Worm (Caenorhabditis elegans) whole organism, L1 larva: ENCODE data around the gene mob-4.

Experiments used
- C04F5.9 ChIP-seq: sonication (generic microtip); optimal IDR thresholded peaks from 2 replicates; lab custom pipeline; 2016; ENCODE audit warnings: missing genetic modification characterization, missing compliant biosample characterization
- C16A3.4 ChIP-seq: fragments of 150-350 bp; optimal IDR thresholded peaks from 2 replicates; lab custom pipeline; 2014; ENCODE audit warnings: missing biosample characterization, missing genetic modification characterization
- C34B4.2 ChIP-seq: sonication (generic microtip); optimal IDR thresholded peaks from 2 replicates; lab custom pipeline; 2017; ENCODE audit warnings: mild to moderate bottlenecking, missing genetic modification characterization, missing compliant biosample characterization
- aha-1 ChIP-seq: fragments of 150-350 bp; optimal IDR thresholded peaks from 2 replicates; lab custom pipeline; 2014; ENCODE audit warnings: missing biosample characterization, missing genetic modification characterization
- alr-1 ChIP-seq: fragments of 200-800 bp; sonication (Bioruptor generic); optimal IDR thresholded peaks from 2 replicates; lab custom pipeline; 2018; ENCODE audit warnings: borderline replicate concordance, mild to moderate bottlenecking, missing genetic modification characterization, missing compliant biosample characterization
- aly-2 ChIP-seq: fragments of 150-350 bp; optimal IDR thresholded peaks from 2 replicates; lab custom pipeline; 2014; ENCODE audit warnings: missing biosample characterization, missing genetic modification characterization
- ama-1 ChIP-seq: fragments of 150-350 bp; optimal IDR thresholded peaks from 2 replicates; lab custom pipeline; 2014
- blmp-1 ChIP-seq: fragments of 150-350 bp; optimal IDR thresholded peaks from 2 replicates; lab custom pipeline; 2014; ENCODE audit warnings: missing biosample characterization, missing genetic modification characterization
- ceh-63 ChIP-seq: fragments of 200-800 bp; sonication (Bioruptor generic); optimal IDR thresholded peaks from 2 replicates; lab custom pipeline; 2018; ENCODE audit warnings: mild to moderate bottlenecking, missing genetic modification characterization, missing compliant biosample characterization
- ceh-88 ChIP-seq: fragments of 200-800 bp; sonication (Bioruptor generic); IDR thresholded peaks from 2 replicates; pipeline ENCODE4 v1.3.6; 2022; ENCODE audit warnings: missing genetic modification characterization, missing compliant biosample characterization
- ceh-90 ChIP-seq: sonication (generic microtip); optimal IDR thresholded peaks from 2 replicates; lab custom pipeline; 2016; ENCODE audit warnings: missing genetic modification characterization, missing compliant biosample characterization
- dsc-1 ChIP-seq: sonication (generic microtip); optimal IDR thresholded peaks from 2 replicates; lab custom pipeline; 2016; ENCODE audit warnings: mild to moderate bottlenecking, missing genetic modification characterization, missing compliant biosample characterization
- efl-1 ChIP-seq, 4 experiments: fragments of 150-350 bp; optimal IDR thresholded peaks in 3 of 4; peaks in 1 of 4; 1 replicate in 1 of 4; 2 replicates in 3 of 4; lab custom pipeline; 2014; ENCODE audit warnings: missing biosample characterization in 2 of 4, missing genetic modification characterization in 2 of 4, missing genetic modification reagents in 2 of 4
- efl-3 ChIP-seq: fragments of 200-800 bp; sonication (Bioruptor generic); optimal IDR thresholded peaks from 2 replicates; lab custom pipeline; 2018; ENCODE audit warnings: mild to moderate bottlenecking, missing genetic modification characterization, missing compliant biosample characterization
- egl-13 ChIP-seq: sonication (generic microtip); optimal IDR thresholded peaks from 2 replicates; lab custom pipeline; 2016; ENCODE audit warnings: missing genotype, missing genetic modification reagents, missing genetic modification characterization, missing compliant biosample characterization
- egl-27 ChIP-seq, 2 experiments: fragments of 150-350 bp in 1 of 2; sonication (generic microtip); optimal IDR thresholded peaks; 3 replicates each; lab custom pipeline; 2017 to 2018; ENCODE audit warnings: missing biosample characterization in 2 of 2, missing genetic modification characterization in 2 of 2, missing genetic modification reagents in 2 of 2
- elt-2 ChIP-seq: sonication (generic microtip); optimal IDR thresholded peaks from 2 replicates; lab custom pipeline; 2016; ENCODE audit warnings: missing genetic modification characterization, mild to moderate bottlenecking, inconsistent platforms, missing compliant biosample characterization, missing genetic modification reagents
- fkh-10 ChIP-seq: sonication (generic microtip); optimal IDR thresholded peaks from 2 replicates; lab custom pipeline; 2017; ENCODE audit warnings: missing biosample characterization, missing genetic modification reagents, missing genetic modification characterization
- fkh-4 ChIP-seq: sonication (generic microtip); optimal IDR thresholded peaks from 2 replicates; lab custom pipeline; 2016; ENCODE audit warnings: missing compliant biosample characterization, missing genetic modification characterization, borderline replicate concordance
- fkh-8 ChIP-seq: sonication (generic microtip); optimal IDR thresholded peaks from 2 replicates; lab custom pipeline; 2016; ENCODE audit warnings: mild to moderate bottlenecking, missing genetic modification characterization, missing compliant biosample characterization
- fos-1 ChIP-seq: fragments of 150-350 bp; optimal IDR thresholded peaks from 2 replicates; lab custom pipeline; 2014; ENCODE audit warnings: missing biosample characterization, missing genetic modification characterization
- grh-1 ChIP-seq: fragments of 200-800 bp; sonication (Bioruptor generic); IDR thresholded peaks from 2 replicates; pipeline ENCODE4 v1.3.6; 2022; ENCODE audit warnings: missing genetic modification reagents, missing genetic modification characterization, missing compliant biosample characterization
- hlh-17 ChIP-seq: fragments of 200-800 bp; sonication (Bioruptor generic); optimal IDR thresholded peaks from 2 replicates; lab custom pipeline; 2018; ENCODE audit warnings: missing genetic modification characterization, mild to moderate bottlenecking, missing compliant biosample characterization, moderate library complexity, borderline replicate concordance
- hlh-4 ChIP-seq: sonication (generic microtip); optimal IDR thresholded peaks from 2 replicates; lab custom pipeline; 2016; ENCODE audit warnings: mild to moderate bottlenecking, missing genetic modification characterization, missing compliant biosample characterization
- jun-1 ChIP-seq: fragments of 150-350 bp; optimal IDR thresholded peaks from 2 replicates; lab custom pipeline; 2014; ENCODE audit warnings: missing biosample characterization, missing genetic modification reagents, missing genetic modification characterization
- lin-13 ChIP-seq: fragments of 150-350 bp; optimal IDR thresholded peaks from 2 replicates; lab custom pipeline; 2014; ENCODE audit warnings: missing biosample characterization, missing genetic modification reagents, missing genetic modification characterization
- lin-14 ChIP-seq: fragments of 200-800 bp; sonication (Bioruptor generic); optimal IDR thresholded peaks from 2 replicates; lab custom pipeline; 2018; ENCODE audit warnings: mild to moderate bottlenecking, missing genetic modification characterization, moderate library complexity, missing compliant biosample characterization
- lin-35 ChIP-seq, 2 experiments: fragments of 150-350 bp; optimal IDR thresholded peaks; 2 replicates each; lab custom pipeline; 2014; ENCODE audit warnings: missing biosample characterization in 2 of 2, missing genetic modification characterization in 2 of 2, missing genetic modification reagents in 2 of 2
- lsy-2 ChIP-seq, 2 experiments: fragments of 150-350 bp; optimal IDR thresholded peaks; 2 replicates each; lab custom pipeline; 2014; ENCODE audit warnings: missing biosample characterization in 2 of 2, missing genetic modification characterization in 2 of 2
- mab-9 ChIP-seq: fragments of 200-800 bp; sonication (Bioruptor generic); IDR thresholded peaks from 2 replicates; pipeline ENCODE4 v1.3.6; 2022; ENCODE audit warnings: missing genetic modification reagents, missing genetic modification characterization, missing compliant biosample characterization
- mef-2 ChIP-seq: fragments of 150-350 bp; optimal IDR thresholded peaks from 2 replicates; lab custom pipeline; 2014; ENCODE audit warnings: missing biosample characterization, missing genetic modification characterization
- mep-1 ChIP-seq: fragments of 150-350 bp; optimal IDR thresholded peaks from 2 replicates; lab custom pipeline; 2014; ENCODE audit warnings: missing biosample characterization, missing genetic modification characterization
- nhr-11 ChIP-seq: fragments of 150-350 bp; optimal IDR thresholded peaks from 2 replicates; lab custom pipeline; 2014; ENCODE audit warnings: missing biosample characterization, missing genetic modification characterization
- nhr-12 ChIP-seq: sonication (generic microtip); optimal IDR thresholded peaks from 2 replicates; lab custom pipeline; 2017; ENCODE audit warnings: missing biosample characterization, missing genetic modification characterization
- nhr-19 ChIP-seq: fragments of 200-800 bp; sonication (Bioruptor generic); conservative IDR thresholded peaks from 2 replicates; pipeline ENCODE4 v1.3.6; 2022; ENCODE audit warnings: missing genetic modification characterization, missing compliant biosample characterization
- nhr-20 ChIP-seq: sonication (generic microtip); optimal IDR thresholded peaks from 2 replicates; lab custom pipeline; 2016; ENCODE audit warnings: mild to moderate bottlenecking, missing genetic modification characterization, missing compliant biosample characterization
- nhr-237 ChIP-seq: fragments of 150-350 bp; optimal IDR thresholded peaks from 2 replicates; lab custom pipeline; 2014; ENCODE audit warnings: missing biosample characterization, missing genetic modification characterization
- nhr-76 ChIP-seq: sonication (generic microtip); optimal IDR thresholded peaks from 2 replicates; lab custom pipeline; 2017; ENCODE audit warnings: missing biosample characterization, missing genetic modification characterization
- nhr-84 ChIP-seq: sonication (generic microtip); optimal IDR thresholded peaks from 2 replicates; lab custom pipeline; 2017; ENCODE audit warnings: missing biosample characterization, missing genetic modification characterization
- rnt-1 ChIP-seq: sonication (generic microtip); optimal IDR thresholded peaks from 2 replicates; lab custom pipeline; 2016; ENCODE audit warnings: mild to moderate bottlenecking, missing genetic modification characterization, moderate library complexity, missing compliant biosample characterization
- skn-1 ChIP-seq: fragments of 150-350 bp; optimal IDR thresholded peaks from 2 replicates; lab custom pipeline; 2014; ENCODE audit warnings: missing biosample characterization, missing genetic modification characterization
- snpc-4 ChIP-seq: fragments of 150-350 bp; optimal IDR thresholded peaks from 2 replicates; lab custom pipeline; 2014; ENCODE audit warnings: missing biosample characterization, missing genetic modification characterization
- snu-23 ChIP-seq: sonication (generic microtip); optimal IDR thresholded peaks from 2 replicates; lab custom pipeline; 2016; ENCODE audit warnings: missing genetic modification characterization, missing compliant biosample characterization
- sox-4 ChIP-seq: sonication (generic microtip); optimal IDR thresholded peaks from 2 replicates; lab custom pipeline; 2016; ENCODE audit warnings: missing genetic modification characterization, missing compliant biosample characterization
- sptf-1 ChIP-seq: fragments of 150-350 bp; optimal IDR thresholded peaks from 2 replicates; lab custom pipeline; 2014; ENCODE audit warnings: missing biosample characterization, missing genetic modification characterization
- sup-37 ChIP-seq: fragments of 200-800 bp; sonication (Bioruptor generic); optimal IDR thresholded peaks from 2 replicates; lab custom pipeline; 2018; ENCODE audit warnings: mild to moderate bottlenecking, missing genetic modification characterization, missing compliant biosample characterization
- tbx-2 ChIP-seq: sonication (generic microtip); optimal IDR thresholded peaks from 2 replicates; lab custom pipeline; 2016; ENCODE audit warnings: missing genetic modification characterization, missing compliant biosample characterization
- unc-62 ChIP-seq: fragments of 150-350 bp; optimal IDR thresholded peaks from 2 replicates; lab custom pipeline; 2014; ENCODE audit warnings: missing biosample characterization, missing genetic modification reagents, missing genetic modification characterization
- unc-86 ChIP-seq: sonication (generic microtip); optimal IDR thresholded peaks from 2 replicates; lab custom pipeline; 2016; ENCODE audit warnings: missing genetic modification characterization, missing compliant biosample characterization
- xbp-1 ChIP-seq: sonication (generic microtip); optimal IDR thresholded peaks from 2 replicates; lab custom pipeline; 2016; ENCODE audit warnings: missing genetic modification characterization, missing compliant biosample characterization
- zag-1 ChIP-seq: fragments of 150-350 bp; optimal IDR thresholded peaks from 2 replicates; lab custom pipeline; 2014; ENCODE audit warnings: missing biosample characterization, missing genetic modification characterization
- ztf-11 ChIP-seq, 2 experiments: sonication (generic microtip); optimal IDR thresholded peaks; 2 replicates each; lab custom pipeline; 2016 to 2017; ENCODE audit warnings: missing genetic modification characterization in 2 of 2, missing biosample characterization in 1 of 2, missing compliant biosample characterization in 1 of 2

mob-4 gene

ce11 chrIII:8226178-8226577, 1.3 kb downstream of the mob-4 start, which contains the start of gene rfs-1:
Gene rfs-1, plus strand, starts transcription at chrIII:8226478.
- TF ChIP-seq mab-9 (GFP tag; lab: Robert Waterston, UW) (no peak), sup-37 (GFP tag; lab: Kevin White, UChicago) (no peak), aly-2 (no peak), C16A3.4 (tag; lab: Kevin White, UChicago) (no peak), C34B4.2 (tag; lab: Kevin White, UChicago) (no peak), tbx-2 (tag; lab: Kevin White, UChicago) (no peak), grh-1 (no peak), snpc-4 (tag; lab: Kevin White, UChicago) (no peak), fkh-4 (tag; lab: Kevin White, UChicago) (no peak), nhr-19 (GFP tag; lab: Robert Waterston, UW) (no peak), dsc-1 (tag; lab: Kevin White, UChicago) (no peak), ceh-63 (no peak), elt-2 (tag; lab: Kevin White, UChicago) (no peak)

DNA sequence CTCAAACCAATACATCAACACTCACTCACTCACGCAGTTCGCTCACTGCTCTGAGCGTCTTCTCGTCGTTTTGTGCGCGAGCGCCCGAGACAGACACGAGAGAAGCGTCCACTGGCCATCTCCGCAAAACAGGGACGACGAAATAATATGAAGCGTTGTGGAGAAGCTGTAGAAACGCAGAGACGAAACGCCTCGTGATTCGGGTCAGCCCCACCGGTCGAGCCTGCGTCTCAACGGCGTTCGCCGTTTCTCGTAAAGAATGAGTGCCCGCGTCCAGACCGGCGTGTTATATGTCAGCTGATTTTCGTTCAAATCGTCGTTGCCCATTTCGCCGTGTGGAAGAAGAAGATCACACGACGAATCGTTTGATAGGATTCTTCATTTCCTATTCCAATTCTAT, 2.6 kb downstream of the mob-4 start, which contains the start of gene fbxl-1:
Gene fbxl-1, plus strand, starts transcription at position 320 of the 400 bp plus-strand sequence.
- TF ChIP-seq rnt-1, result peak; percentile 82
- peak; percentile 55 for TF ChIP-seq blmp-1
- TF ChIP-seq sox-4 (tag; lab: Kevin White, UChicago), result peak; percentile 73
- peak; percentile 73 for TF ChIP-seq xbp-1 (tag; lab: Kevin White, UChicago)
- peak; percentile 51 for TF ChIP-seq mep-1 (tag; lab: Kevin White, UChicago)
- peak; percentile 65 for TF ChIP-seq skn-1 (tag; lab: Kevin White, UChicago)
- no peak for TF ChIP-seq hlh-17 (GFP tag; lab: Kevin White, UChicago)
- TF ChIP-seq egl-13, result peak; percentile 76
- TF ChIP-seq nhr-11 (tag; lab: Kevin White, UChicago), result no peak
- peak; percentile 96 for TF ChIP-seq unc-86 (tag; lab: Kevin White, UChicago)
- TF ChIP-seq nhr-12, result no peak
- TF ChIP-seq mef-2 (tag; lab: Kevin White, UChicago), result peak; percentile 58
- TF ChIP-seq snu-23 (GFP tag; lab: Kevin White, UChicago), result peak; percentile 87
- TF ChIP-seq alr-1, result no peak
- no peak for TF ChIP-seq nhr-237
- no peak for TF ChIP-seq C04F5.9 (tag; lab: Kevin White, UChicago)
- TF ChIP-seq C34B4.2 (tag; lab: Kevin White, UChicago), result no peak
- TF ChIP-seq efl-1 (optimal IDR thresholded peaks at IDR 0.05; lab: Kevin White, UChicago), result peak; percentile 68 to 70
- peak; percentile 48 to 97 for TF ChIP-seq efl-1 (GFP tag; optimal IDR thresholded peaks at IDR 0.05 in 1 of 2; lab: Kevin White, UChicago)
- peak; percentile 43; the same call in 1 of the 2 replicates for TF ChIP-seq ceh-88 (GFP tag; lab: Robert Waterston, UW)
- TF ChIP-seq ceh-90 (tag; lab: Kevin White, UChicago), result no peak
- TF ChIP-seq nhr-20 (tag; lab: Kevin White, UChicago), result peak; percentile 88
- no peak for TF ChIP-seq egl-27 (tag; optimal IDR thresholded peaks at IDR 0.05; lab: Kevin White, UChicago)
- TF ChIP-seq ama-1 (lab: Kevin White, UChicago), result no peak
- TF ChIP-seq fkh-10 (GFP tag; lab: Kevin White, UChicago), result peak; percentile 21
- no peak for TF ChIP-seq nhr-76 (tag; lab: Kevin White, UChicago)
- TF ChIP-seq jun-1 (tag; lab: Kevin White, UChicago), result peak; percentile 47
- TF ChIP-seq lsy-2 (tag; optimal IDR thresholded peaks at IDR 0.05; lab: Kevin White, UChicago), result peak; percentile 75 to 88
- TF ChIP-seq aha-1, result no peak
- peak; percentile 6 for TF ChIP-seq snpc-4 (tag; lab: Kevin White, UChicago)
- peak; percentile 63 to 82 for TF ChIP-seq lin-35 (GFP tag; optimal IDR thresholded peaks at IDR 0.05; lab: Kevin White, UChicago)
- no peak for TF ChIP-seq nhr-84 (tag; lab: Kevin White, UChicago)
- peak; percentile 65 for TF ChIP-seq lin-13
- no peak for TF ChIP-seq unc-62 (GFP tag; lab: Kevin White, UChicago)
- no peak for TF ChIP-seq zag-1 (tag; lab: Kevin White, UChicago)
- no peak for TF ChIP-seq mab-9 (GFP tag; lab: Robert Waterston, UW)
- no peak for TF ChIP-seq efl-3 (GFP tag; lab: Kevin White, UChicago)
- peak; percentile 96 for TF ChIP-seq fkh-8
- TF ChIP-seq sptf-1 (tag; lab: Kevin White, UChicago), result no peak
- TF ChIP-seq elt-2 (tag; lab: Kevin White, UChicago), result peak; percentile 21
- peak; percentile 43 for TF ChIP-seq fos-1 (tag; lab: Kevin White, UChicago)
- peak in 1 of 2 experiments; percentile 73 for TF ChIP-seq ztf-11 (tag; optimal IDR thresholded peaks at IDR 0.05; lab: Kevin White, UChicago)
- no peak for TF ChIP-seq hlh-4
- TF ChIP-seq lin-14 (GFP tag; lab: Kevin White, UChicago), result peak; percentile 99
